Worm (Caenorhabditis elegans) whole organism, L1 larva: ENCODE results near the gene Y71H2AM.3.

ENCODE experiments used
- C04F5.9 ChIP-seq: sonication (generic microtip); optimal IDR thresholded peaks from 2 replicates; lab custom pipeline; 2016; ENCODE audit warnings: missing genetic modification characterization, missing compliant biosample characterization
- F16B12.6 ChIP-seq: fragments of 150-350 bp; optimal IDR thresholded peaks from 2 replicates; lab custom pipeline; 2014; ENCODE audit warnings: missing biosample characterization, missing genetic modification characterization
- aha-1 ChIP-seq: fragments of 150-350 bp; optimal IDR thresholded peaks from 2 replicates; lab custom pipeline; 2014; ENCODE audit warnings: missing biosample characterization, missing genetic modification characterization
- alr-1 ChIP-seq: fragments of 200-800 bp; sonication (Bioruptor generic); optimal IDR thresholded peaks from 2 replicates; lab custom pipeline; 2018; ENCODE audit warnings: borderline replicate concordance, mild to moderate bottlenecking, missing genetic modification characterization, missing compliant biosample characterization
- blmp-1 ChIP-seq: fragments of 150-350 bp; optimal IDR thresholded peaks from 2 replicates; lab custom pipeline; 2014; ENCODE audit warnings: missing biosample characterization, missing genetic modification characterization
- ceh-63 ChIP-seq: fragments of 200-800 bp; sonication (Bioruptor generic); optimal IDR thresholded peaks from 2 replicates; lab custom pipeline; 2018; ENCODE audit warnings: mild to moderate bottlenecking, missing genetic modification characterization, missing compliant biosample characterization
- ceh-8 ChIP-seq: fragments of 200-800 bp; sonication (Bioruptor generic); optimal IDR thresholded peaks from 2 replicates; lab custom pipeline; 2018; ENCODE audit warnings: mild to moderate bottlenecking, missing genetic modification characterization, moderate library complexity, missing compliant biosample characterization
- ceh-82 ChIP-seq, 3 experiments: fragments of 150-350 bp in 1 of 3; sonication (generic microtip) in 2 of 3; optimal IDR thresholded peaks; 2 replicates each; lab custom pipeline; 2014 to 2017; ENCODE audit warnings: missing biosample characterization in 3 of 3, missing genetic modification characterization in 3 of 3
- ces-1 ChIP-seq: fragments of 150-350 bp; optimal IDR thresholded peaks from 2 replicates; lab custom pipeline; 2014; ENCODE audit warnings: missing biosample characterization, missing genetic modification reagents, missing genetic modification characterization
- dpl-1 ChIP-seq, 3 experiments: fragments of 150-350 bp in 2 of 3; sonication (generic microtip) in 1 of 3; optimal IDR thresholded peaks; 2 replicates each; lab custom pipeline; 2014 to 2017; ENCODE audit warnings: missing biosample characterization in 3 of 3, missing genetic modification characterization in 3 of 3, missing genetic modification reagents in 3 of 3
- dsc-1 ChIP-seq: sonication (generic microtip); optimal IDR thresholded peaks from 2 replicates; lab custom pipeline; 2016; ENCODE audit warnings: mild to moderate bottlenecking, missing genetic modification characterization, missing compliant biosample characterization
- efl-1 ChIP-seq, 4 experiments: fragments of 150-350 bp; optimal IDR thresholded peaks in 3 of 4; peaks in 1 of 4; 1 replicate in 1 of 4; 2 replicates in 3 of 4; lab custom pipeline; 2014; ENCODE audit warnings: missing biosample characterization in 2 of 4, missing genetic modification characterization in 2 of 4, missing genetic modification reagents in 2 of 4
- egl-13 ChIP-seq: sonication (generic microtip); optimal IDR thresholded peaks from 2 replicates; lab custom pipeline; 2016; ENCODE audit warnings: missing genotype, missing genetic modification reagents, missing genetic modification characterization, missing compliant biosample characterization
- egl-27 ChIP-seq, 2 experiments: fragments of 150-350 bp in 1 of 2; sonication (generic microtip); optimal IDR thresholded peaks; 3 replicates each; lab custom pipeline; 2017 to 2018; ENCODE audit warnings: missing biosample characterization in 2 of 2, missing genetic modification characterization in 2 of 2, missing genetic modification reagents in 2 of 2
- fos-1 ChIP-seq: fragments of 150-350 bp; optimal IDR thresholded peaks from 2 replicates; lab custom pipeline; 2014; ENCODE audit warnings: missing biosample characterization, missing genetic modification characterization
- hlh-17 ChIP-seq: fragments of 200-800 bp; sonication (Bioruptor generic); optimal IDR thresholded peaks from 2 replicates; lab custom pipeline; 2018; ENCODE audit warnings: missing genetic modification characterization, mild to moderate bottlenecking, missing compliant biosample characterization, moderate library complexity, borderline replicate concordance
- hlh-4 ChIP-seq: sonication (generic microtip); optimal IDR thresholded peaks from 2 replicates; lab custom pipeline; 2016; ENCODE audit warnings: mild to moderate bottlenecking, missing genetic modification characterization, missing compliant biosample characterization
- hpl-2 ChIP-seq: fragments of 150-350 bp; optimal IDR thresholded peaks from 2 replicates; lab custom pipeline; 2014; ENCODE audit warnings: missing biosample characterization, missing genetic modification reagents, missing genetic modification characterization
- isw-1 ChIP-seq: fragments of 200-800 bp; sonication (Bioruptor generic); IDR thresholded peaks from 2 replicates; pipeline ENCODE4 v1.3.6; 2022; ENCODE audit warnings: missing genetic modification characterization, missing compliant biosample characterization
- jun-1 ChIP-seq: fragments of 150-350 bp; optimal IDR thresholded peaks from 2 replicates; lab custom pipeline; 2014; ENCODE audit warnings: missing biosample characterization, missing genetic modification reagents, missing genetic modification characterization
- lin-35 ChIP-seq, 2 experiments: fragments of 150-350 bp; optimal IDR thresholded peaks; 2 replicates each; lab custom pipeline; 2014; ENCODE audit warnings: missing biosample characterization in 2 of 2, missing genetic modification characterization in 2 of 2, missing genetic modification reagents in 2 of 2
- lir-3 ChIP-seq: sonication (generic microtip); optimal IDR thresholded peaks from 2 replicates; lab custom pipeline; 2016; ENCODE audit warnings: mild to moderate bottlenecking, missing genetic modification characterization, moderate library complexity, missing compliant biosample characterization; ENCODE audit not compliant: poor library complexity
- lsy-2 ChIP-seq, 2 experiments: fragments of 150-350 bp; optimal IDR thresholded peaks; 2 replicates each; lab custom pipeline; 2014; ENCODE audit warnings: missing biosample characterization in 2 of 2, missing genetic modification characterization in 2 of 2
- nhr-11 ChIP-seq: fragments of 150-350 bp; optimal IDR thresholded peaks from 2 replicates; lab custom pipeline; 2014; ENCODE audit warnings: missing biosample characterization, missing genetic modification characterization
- nhr-12 ChIP-seq: sonication (generic microtip); optimal IDR thresholded peaks from 2 replicates; lab custom pipeline; 2017; ENCODE audit warnings: missing biosample characterization, missing genetic modification characterization
- nhr-237 ChIP-seq: fragments of 150-350 bp; optimal IDR thresholded peaks from 2 replicates; lab custom pipeline; 2014; ENCODE audit warnings: missing biosample characterization, missing genetic modification characterization
- nhr-84 ChIP-seq: sonication (generic microtip); optimal IDR thresholded peaks from 2 replicates; lab custom pipeline; 2017; ENCODE audit warnings: missing biosample characterization, missing genetic modification characterization
- pag-3 ChIP-seq: sonication (generic microtip); optimal IDR thresholded peaks from 2 replicates; lab custom pipeline; 2017; ENCODE audit warnings: missing genetic modification characterization, mild to moderate bottlenecking, missing compliant biosample characterization, antibody characterized with exemption, borderline replicate concordance; ENCODE audit not compliant: insufficient read depth
- snu-23 ChIP-seq: sonication (generic microtip); optimal IDR thresholded peaks from 2 replicates; lab custom pipeline; 2016; ENCODE audit warnings: missing genetic modification characterization, missing compliant biosample characterization
- sptf-1 ChIP-seq: fragments of 150-350 bp; optimal IDR thresholded peaks from 2 replicates; lab custom pipeline; 2014; ENCODE audit warnings: missing biosample characterization, missing genetic modification characterization
- sup-37 ChIP-seq: fragments of 200-800 bp; sonication (Bioruptor generic); optimal IDR thresholded peaks from 2 replicates; lab custom pipeline; 2018; ENCODE audit warnings: mild to moderate bottlenecking, missing genetic modification characterization, missing compliant biosample characterization
- tlp-1 ChIP-seq: fragments of 150-350 bp; optimal IDR thresholded peaks from 2 replicates; lab custom pipeline; 2014; ENCODE audit warnings: missing biosample characterization, missing genetic modification characterization
- unc-30 ChIP-seq: sonication (generic microtip); optimal IDR thresholded peaks from 2 replicates; lab custom pipeline; 2017; ENCODE audit warnings: missing biosample characterization, missing genetic modification characterization
- unc-98 ChIP-seq: fragments of 200-800 bp; sonication (Bioruptor generic); IDR thresholded peaks from 2 replicates; pipeline ENCODE4 v1.3.6; 2022; ENCODE audit warnings: missing genetic modification characterization, missing compliant biosample characterization
- zag-1 ChIP-seq: fragments of 150-350 bp; optimal IDR thresholded peaks from 2 replicates; lab custom pipeline; 2014; ENCODE audit warnings: missing biosample characterization, missing genetic modification characterization
- ztf-11 ChIP-seq, 2 experiments: sonication (generic microtip); optimal IDR thresholded peaks; 2 replicates each; lab custom pipeline; 2016 to 2017; ENCODE audit warnings: missing genetic modification characterization in 2 of 2, missing biosample characterization in 1 of 2, missing compliant biosample characterization in 1 of 2

The Y71H2AM.3 gene

DNA sequence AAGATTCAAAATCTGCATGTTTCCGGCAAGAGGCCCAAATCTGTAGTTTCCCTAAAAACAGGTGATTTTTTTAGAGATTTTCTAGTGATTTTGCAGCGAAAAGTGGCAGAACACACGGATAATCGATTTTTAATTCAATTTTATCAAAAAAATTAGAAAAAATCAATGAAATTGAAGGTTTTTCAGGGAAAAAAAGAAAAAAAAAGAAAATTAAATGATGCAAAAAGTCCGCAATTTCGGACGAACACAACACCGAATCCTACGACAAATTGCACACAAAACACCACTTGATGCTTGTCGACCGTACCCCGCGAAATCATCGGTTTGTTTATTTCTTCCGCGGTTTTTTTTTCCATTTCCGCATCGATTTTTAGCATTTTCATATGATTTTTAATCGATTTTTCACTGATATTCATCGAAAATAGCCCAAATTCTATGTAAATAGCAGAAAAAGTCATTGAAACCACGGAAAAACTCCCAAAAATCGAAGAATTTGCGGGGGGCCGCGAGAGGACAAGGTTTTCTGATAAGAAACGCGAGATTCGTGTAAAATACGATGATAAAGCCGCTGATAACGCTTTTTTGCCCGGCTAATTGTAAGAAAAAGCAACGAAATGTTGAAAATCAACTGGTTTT lies 9.8 kb downstream of the Y71H2AM.3 start, which contains the start of gene tufm-1 (continued):
- no peak for TF ChIP-seq aha-1 (tag; lab: Kevin White, UChicago)
- TF ChIP-seq ceh-8 (GFP tag; lab: Kevin White, UChicago): no peak
- peak; percentile 95 for TF ChIP-seq F16B12.6 (tag; lab: Kevin White, UChicago)
- peak; percentile 49 for TF ChIP-seq dsc-1 (tag; lab: Kevin White, UChicago)
- no peak for TF ChIP-seq alr-1 (tag; lab: Kevin White, UChicago)
- peak; percentile 75 for TF ChIP-seq snu-23 (GFP tag; lab: Kevin White, UChicago)
- TF ChIP-seq C04F5.9 (tag; lab: Kevin White, UChicago): no peak
- no peak for TF ChIP-seq nhr-11 (tag; lab: Kevin White, UChicago)
- TF ChIP-seq lin-35 (GFP tag; optimal IDR thresholded peaks at IDR 0.05; lab: Kevin White, UChicago): peak; percentile 74 to 78
- no peak for TF ChIP-seq egl-13 (tag; lab: Kevin White, UChicago)
- TF ChIP-seq lsy-2 (tag; optimal IDR thresholded peaks at IDR 0.05; lab: Kevin White, UChicago): peak; percentile 93 to 98
- TF ChIP-seq nhr-237 (tag; lab: Kevin White, UChicago): no peak
- no peak for TF ChIP-seq hlh-17 (GFP tag; lab: Kevin White, UChicago)
- peak; percentile 73 to 75 for TF ChIP-seq efl-1 (optimal IDR thresholded peaks at IDR 0.05; lab: Kevin White, UChicago)
- peak; percentile 78 to 97 for TF ChIP-seq efl-1 (GFP tag; optimal IDR thresholded peaks at IDR 0.05 in 1 of 2; lab: Kevin White, UChicago)
- TF ChIP-seq pag-3 (tag; lab: Kevin White, UChicago): no peak
- no peak for TF ChIP-seq unc-30
- no peak for TF ChIP-seq hpl-2 (GFP tag; lab: Kevin White, UChicago)
- no peak for TF ChIP-seq lir-3 (tag; lab: Kevin White, UChicago)
- no peak for TF ChIP-seq sptf-1 (tag; lab: Kevin White, UChicago)
- TF ChIP-seq jun-1 (tag; lab: Kevin White, UChicago): peak; percentile 47
- TF ChIP-seq egl-27 (tag; optimal IDR thresholded peaks at IDR 0.05; lab: Kevin White, UChicago): no peak
- TF ChIP-seq nhr-84 (tag; lab: Kevin White, UChicago): no peak
- no peak for TF ChIP-seq ceh-63 (GFP tag; lab: Kevin White, UChicago)
- TF ChIP-seq unc-98 (GFP tag; lab: Robert Waterston, UW): no peak
- TF ChIP-seq ceh-82 (tag; optimal IDR thresholded peaks at IDR 0.05; lab: Kevin White, UChicago): peak; percentile 22 to 74 (median 37)
- no peak for TF ChIP-seq tlp-1 (tag; lab: Kevin White, UChicago)
- no peak for TF ChIP-seq hlh-4 (tag; lab: Kevin White, UChicago)
- TF ChIP-seq nhr-12: no peak
- no peak for TF ChIP-seq ztf-11 (tag; optimal IDR thresholded peaks at IDR 0.05; lab: Kevin White, UChicago)
- TF ChIP-seq isw-1 (GFP tag; lab: Robert Waterston, UW): no peak
- no peak for TF ChIP-seq zag-1 (tag; lab: Kevin White, UChicago)

DNA sequence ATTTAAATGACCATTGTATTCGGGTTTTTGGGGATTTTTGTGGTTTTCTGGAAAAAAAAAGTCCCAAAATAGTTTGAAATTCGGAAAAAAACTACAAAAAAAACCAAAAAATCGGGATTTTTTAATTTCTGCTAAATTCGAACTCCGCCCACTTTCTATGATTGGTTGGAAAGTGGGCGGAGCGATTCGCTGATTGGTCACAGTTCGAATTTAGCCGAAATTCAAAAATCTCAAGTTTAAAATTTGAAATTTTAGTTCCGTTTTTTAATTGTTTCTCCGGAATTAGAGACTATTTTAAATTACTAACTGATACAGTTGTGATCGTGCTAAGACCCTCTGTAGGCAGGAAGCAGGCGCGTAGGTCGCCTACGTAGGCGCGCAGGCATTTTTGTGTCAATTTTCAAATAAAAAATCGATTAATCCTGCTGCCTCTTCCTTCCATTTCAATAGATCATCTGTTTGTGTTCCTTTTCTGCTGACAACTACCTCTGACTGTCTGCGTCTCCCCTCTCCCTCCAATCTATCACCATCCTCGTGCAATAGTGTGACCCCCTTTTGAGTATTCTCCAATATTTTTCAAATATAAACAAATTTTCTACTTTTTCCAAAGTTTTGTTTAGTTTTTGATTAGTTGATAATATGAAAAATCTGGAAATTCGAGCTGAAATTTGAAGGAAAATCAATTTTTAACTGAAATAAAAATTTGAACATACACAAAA lies 11.1 kb downstream of the Y71H2AM.3 start:
- TF ChIP-seq blmp-1 (tag; lab: Kevin White, UChicago) (peak; percentile 7), fos-1 (tag; lab: Kevin White, UChicago) (no peak), dpl-1 (GFP tag; optimal IDR thresholded peaks at IDR 0.05; lab: Kevin White, UChicago) (peak in 1 of 3 experiments; percentile 11), aha-1 (tag; lab: Kevin White, UChicago) (no peak), sup-37 (no peak), ces-1 (GFP tag; lab: Kevin White, UChicago) (no peak), efl-1 (optimal IDR thresholded peaks at IDR 0.05; lab: Kevin White, UChicago) (peak in 1 of 2 experiments; percentile 11), efl-1 (GFP tag; optimal IDR thresholded peaks at IDR 0.05 in 1 of 2; lab: Kevin White, UChicago) (peak in 1 of 2 experiments; percentile 88)
